Worm (Caenorhabditis elegans) whole organism, L1 larva: ENCODE measurements around the gene mpz-5.

Experiments used
- C04F5.9 ChIP-seq: sonication (generic microtip); optimal IDR thresholded peaks from 2 replicates; lab custom pipeline; 2016; ENCODE audit warnings: missing genetic modification characterization, missing compliant biosample characterization
- F16B12.6 ChIP-seq: fragments of 150-350 bp; optimal IDR thresholded peaks from 2 replicates; lab custom pipeline; 2014; ENCODE audit warnings: missing biosample characterization, missing genetic modification characterization
- Y116A8C.19 ChIP-seq: sonication (generic microtip); optimal IDR thresholded peaks from 2 replicates; lab custom pipeline; 2016; ENCODE audit warnings: missing compliant biosample characterization, missing genetic modification characterization, borderline replicate concordance
- blmp-1 ChIP-seq: fragments of 150-350 bp; optimal IDR thresholded peaks from 2 replicates; lab custom pipeline; 2014; ENCODE audit warnings: missing biosample characterization, missing genetic modification characterization
- ceh-8 ChIP-seq: fragments of 200-800 bp; sonication (Bioruptor generic); optimal IDR thresholded peaks from 2 replicates; lab custom pipeline; 2018; ENCODE audit warnings: mild to moderate bottlenecking, missing genetic modification characterization, moderate library complexity, missing compliant biosample characterization
- ceh-90 ChIP-seq: sonication (generic microtip); optimal IDR thresholded peaks from 2 replicates; lab custom pipeline; 2016; ENCODE audit warnings: missing genetic modification characterization, missing compliant biosample characterization
- ces-1 ChIP-seq: fragments of 150-350 bp; optimal IDR thresholded peaks from 2 replicates; lab custom pipeline; 2014; ENCODE audit warnings: missing biosample characterization, missing genetic modification reagents, missing genetic modification characterization
- dpl-1 ChIP-seq, 3 experiments: fragments of 150-350 bp in 2 of 3; sonication (generic microtip) in 1 of 3; optimal IDR thresholded peaks; 2 replicates each; lab custom pipeline; 2014 to 2017; ENCODE audit warnings: missing biosample characterization in 3 of 3, missing genetic modification characterization in 3 of 3, missing genetic modification reagents in 3 of 3
- dsc-1 ChIP-seq: sonication (generic microtip); optimal IDR thresholded peaks from 2 replicates; lab custom pipeline; 2016; ENCODE audit warnings: mild to moderate bottlenecking, missing genetic modification characterization, missing compliant biosample characterization
- efl-3 ChIP-seq: fragments of 200-800 bp; sonication (Bioruptor generic); optimal IDR thresholded peaks from 2 replicates; lab custom pipeline; 2018; ENCODE audit warnings: mild to moderate bottlenecking, missing genetic modification characterization, missing compliant biosample characterization
- egl-13 ChIP-seq: sonication (generic microtip); optimal IDR thresholded peaks from 2 replicates; lab custom pipeline; 2016; ENCODE audit warnings: missing genotype, missing genetic modification reagents, missing genetic modification characterization, missing compliant biosample characterization
- egl-27 ChIP-seq, 2 experiments: fragments of 150-350 bp in 1 of 2; sonication (generic microtip); optimal IDR thresholded peaks; 3 replicates each; lab custom pipeline; 2017 to 2018; ENCODE audit warnings: missing biosample characterization in 2 of 2, missing genetic modification characterization in 2 of 2, missing genetic modification reagents in 2 of 2
- fos-1 ChIP-seq: fragments of 150-350 bp; optimal IDR thresholded peaks from 2 replicates; lab custom pipeline; 2014; ENCODE audit warnings: missing biosample characterization, missing genetic modification characterization
- grh-1 ChIP-seq: fragments of 200-800 bp; sonication (Bioruptor generic); IDR thresholded peaks from 2 replicates; pipeline ENCODE4 v1.3.6; 2022; ENCODE audit warnings: missing genetic modification reagents, missing genetic modification characterization, missing compliant biosample characterization
- irx-1 ChIP-seq: sonication (generic microtip); optimal IDR thresholded peaks from 2 replicates; lab custom pipeline; 2016; ENCODE audit warnings: missing genetic modification characterization, missing compliant biosample characterization
- lin-13 ChIP-seq: fragments of 150-350 bp; optimal IDR thresholded peaks from 2 replicates; lab custom pipeline; 2014; ENCODE audit warnings: missing biosample characterization, missing genetic modification reagents, missing genetic modification characterization
- lin-14 ChIP-seq: fragments of 200-800 bp; sonication (Bioruptor generic); optimal IDR thresholded peaks from 2 replicates; lab custom pipeline; 2018; ENCODE audit warnings: mild to moderate bottlenecking, missing genetic modification characterization, moderate library complexity, missing compliant biosample characterization
- lin-15B ChIP-seq: fragments of 150-350 bp; sonication (generic microtip); optimal IDR thresholded peaks from 3 replicates; lab custom pipeline; 2014; ENCODE audit warnings: missing biosample characterization, missing genetic modification characterization
- lin-35 ChIP-seq, 2 experiments: fragments of 150-350 bp; optimal IDR thresholded peaks; 2 replicates each; lab custom pipeline; 2014; ENCODE audit warnings: missing biosample characterization in 2 of 2, missing genetic modification characterization in 2 of 2, missing genetic modification reagents in 2 of 2
- lsy-2 ChIP-seq, 2 experiments: fragments of 150-350 bp; optimal IDR thresholded peaks; 2 replicates each; lab custom pipeline; 2014; ENCODE audit warnings: missing biosample characterization in 2 of 2, missing genetic modification characterization in 2 of 2
- mab-9 ChIP-seq: fragments of 200-800 bp; sonication (Bioruptor generic); IDR thresholded peaks from 2 replicates; pipeline ENCODE4 v1.3.6; 2022; ENCODE audit warnings: missing genetic modification reagents, missing genetic modification characterization, missing compliant biosample characterization
- mef-2 ChIP-seq: fragments of 150-350 bp; optimal IDR thresholded peaks from 2 replicates; lab custom pipeline; 2014; ENCODE audit warnings: missing biosample characterization, missing genetic modification characterization
- nhr-12 ChIP-seq: sonication (generic microtip); optimal IDR thresholded peaks from 2 replicates; lab custom pipeline; 2017; ENCODE audit warnings: missing biosample characterization, missing genetic modification characterization
- nhr-19 ChIP-seq: fragments of 200-800 bp; sonication (Bioruptor generic); conservative IDR thresholded peaks from 2 replicates; pipeline ENCODE4 v1.3.6; 2022; ENCODE audit warnings: missing genetic modification characterization, missing compliant biosample characterization
- nhr-237 ChIP-seq: fragments of 150-350 bp; optimal IDR thresholded peaks from 2 replicates; lab custom pipeline; 2014; ENCODE audit warnings: missing biosample characterization, missing genetic modification characterization
- nhr-28 ChIP-seq: fragments of 150-350 bp; optimal IDR thresholded peaks from 2 replicates; lab custom pipeline; 2014; ENCODE audit warnings: missing biosample characterization, missing genetic modification characterization
- nhr-71 ChIP-seq: sonication (generic microtip); optimal IDR thresholded peaks from 2 replicates; lab custom pipeline; 2016; ENCODE audit warnings: mild to moderate bottlenecking, missing genetic modification characterization, moderate library complexity, missing compliant biosample characterization
- nhr-77 ChIP-seq: fragments of 150-350 bp; optimal IDR thresholded peaks from 2 replicates; lab custom pipeline; 2014; ENCODE audit warnings: missing biosample characterization, missing genetic modification characterization
- nhr-85 ChIP-seq: sonication (generic microtip); peaks from one replicate; lab custom pipeline; 2016; ENCODE audit warnings: missing genetic modification characterization, inconsistent platforms, missing compliant biosample characterization
- pag-3 ChIP-seq: sonication (generic microtip); optimal IDR thresholded peaks from 2 replicates; lab custom pipeline; 2017; ENCODE audit warnings: missing genetic modification characterization, mild to moderate bottlenecking, missing compliant biosample characterization, antibody characterized with exemption, borderline replicate concordance; ENCODE audit not compliant: insufficient read depth
- rnt-1 ChIP-seq: sonication (generic microtip); optimal IDR thresholded peaks from 2 replicates; lab custom pipeline; 2016; ENCODE audit warnings: mild to moderate bottlenecking, missing genetic modification characterization, moderate library complexity, missing compliant biosample characterization
- skn-1 ChIP-seq: fragments of 150-350 bp; optimal IDR thresholded peaks from 2 replicates; lab custom pipeline; 2014; ENCODE audit warnings: missing biosample characterization, missing genetic modification characterization
- snpc-4 ChIP-seq: fragments of 150-350 bp; optimal IDR thresholded peaks from 2 replicates; lab custom pipeline; 2014; ENCODE audit warnings: missing biosample characterization, missing genetic modification characterization
- snu-23 ChIP-seq: sonication (generic microtip); optimal IDR thresholded peaks from 2 replicates; lab custom pipeline; 2016; ENCODE audit warnings: missing genetic modification characterization, missing compliant biosample characterization
- sup-37 ChIP-seq: fragments of 200-800 bp; sonication (Bioruptor generic); optimal IDR thresholded peaks from 2 replicates; lab custom pipeline; 2018; ENCODE audit warnings: mild to moderate bottlenecking, missing genetic modification characterization, missing compliant biosample characterization
- unc-130 ChIP-seq: fragments of 150-350 bp; optimal IDR thresholded peaks from 2 replicates; lab custom pipeline; 2017; ENCODE audit warnings: missing biosample characterization, missing genetic modification characterization, inconsistent platforms
- unc-30 ChIP-seq: sonication (generic microtip); optimal IDR thresholded peaks from 2 replicates; lab custom pipeline; 2017; ENCODE audit warnings: missing biosample characterization, missing genetic modification characterization
- unc-98 ChIP-seq: fragments of 200-800 bp; sonication (Bioruptor generic); IDR thresholded peaks from 2 replicates; pipeline ENCODE4 v1.3.6; 2022; ENCODE audit warnings: missing genetic modification characterization, missing compliant biosample characterization
- vab-15 ChIP-seq: sonication (generic microtip); optimal IDR thresholded peaks from 2 replicates; lab custom pipeline; 2017; ENCODE audit warnings: missing genotype, mild to moderate bottlenecking, missing genetic modification characterization, missing compliant biosample characterization
- zip-4 ChIP-seq: fragments of 200-800 bp; sonication (Bioruptor generic); optimal IDR thresholded peaks from 2 replicates; lab custom pipeline; 2018; ENCODE audit warnings: mild to moderate bottlenecking, missing genetic modification characterization, moderate library complexity, missing compliant biosample characterization

The mpz-5 gene

DNA sequence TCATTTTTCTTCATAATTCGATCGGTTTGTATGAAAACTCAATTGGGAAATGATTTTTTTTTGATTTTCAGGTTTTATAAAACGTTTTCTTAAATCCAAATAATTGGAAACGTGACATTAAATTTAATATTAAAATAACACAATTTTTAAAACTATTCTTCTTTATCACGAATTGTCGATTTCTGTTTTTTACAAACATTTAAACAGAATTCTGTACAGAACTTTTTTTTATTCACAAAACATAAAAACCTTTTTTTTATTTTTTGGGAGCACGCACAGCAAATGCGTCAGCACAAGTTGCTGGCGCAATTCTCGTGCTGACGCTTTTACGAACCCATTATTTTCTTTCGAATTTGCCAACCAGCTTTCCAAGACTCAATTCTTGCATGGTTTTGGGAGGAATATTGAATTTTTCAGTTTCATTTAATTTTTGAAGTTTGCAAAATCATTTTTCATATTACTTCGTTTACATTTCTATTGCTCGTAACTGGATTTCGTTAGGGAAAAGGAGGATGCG is at the start of gene mpz-5 (continued):
- TF ChIP-seq ceh-90 (tag; lab: Kevin White, UChicago) (no peak), snpc-4 (tag; lab: Kevin White, UChicago) (peak; percentile 56), nhr-19 (GFP tag; lab: Robert Waterston, UW) (peak; percentile 73), nhr-237 (tag; lab: Kevin White, UChicago) (no peak), F16B12.6 (tag; lab: Kevin White, UChicago) (peak; percentile 43), Y116A8C.19 (tag; lab: Kevin White, UChicago) (no peak), unc-130 (tag; lab: Kevin White, UChicago) (no peak), fos-1 (tag; lab: Kevin White, UChicago) (peak; percentile 34), lsy-2 (tag; optimal IDR thresholded peaks at IDR 0.05; lab: Kevin White, UChicago) (peak; percentile 82 to 83), nhr-28 (tag; lab: Kevin White, UChicago) (no peak), dpl-1 (GFP tag; optimal IDR thresholded peaks at IDR 0.05; lab: Kevin White, UChicago) (peak; percentile 65 to 80 (median 79)), zip-4 (GFP tag; lab: Kevin White, UChicago) (no peak), nhr-77 (tag; lab: Kevin White, UChicago) (peak; percentile 12), ceh-8 (GFP tag; lab: Kevin White, UChicago) (peak; percentile 7), vab-15 (tag; lab: Kevin White, UChicago) (no peak), sup-37 (no peak), pag-3 (tag; lab: Kevin White, UChicago) (peak; percentile 18), dsc-1 (tag; lab: Kevin White, UChicago) (peak; percentile 77), egl-13 (tag; lab: Kevin White, UChicago) (peak; percentile 43), lin-13 (GFP tag; lab: Kevin White, UChicago) (peak; percentile 36), lin-35 (GFP tag; optimal IDR thresholded peaks at IDR 0.05; lab: Kevin White, UChicago) (peak; percentile 75 to 80), efl-3 (GFP tag; lab: Kevin White, UChicago) (no peak), mab-9 (GFP tag; lab: Robert Waterston, UW) (no peak), irx-1 (tag; lab: Kevin White, UChicago) (peak; percentile 71), blmp-1 (peak; percentile 66), mef-2 (tag; lab: Kevin White, UChicago) (peak; percentile 12), lin-15B (tag; lab: Kevin White, UChicago) (peak; percentile 47), grh-1 (peak; percentile 10; the same call in 1 of the 2 replicates), C04F5.9 (tag; lab: Kevin White, UChicago) (peak; percentile 48), nhr-12 (no peak)

DNA sequence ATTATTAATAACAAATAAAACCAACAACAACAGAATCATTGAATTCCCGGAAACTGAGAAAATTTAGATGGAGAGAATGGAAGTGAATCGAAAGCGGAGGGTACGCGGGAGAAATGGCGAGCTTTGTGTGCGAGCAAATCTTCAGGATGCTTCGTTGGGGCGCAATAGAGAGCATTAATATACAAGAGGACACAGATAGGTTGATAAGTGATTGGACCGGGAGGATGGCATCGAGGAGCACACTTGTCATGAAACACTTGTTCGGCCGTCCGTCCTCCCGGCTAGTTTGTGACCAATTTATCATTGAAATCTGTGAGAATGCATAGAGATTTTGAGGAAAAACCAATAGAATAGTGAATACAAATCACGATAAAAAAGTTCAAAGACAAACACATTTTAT is 48.6 kb upstream of the mpz-5 start:
- TF ChIP-seq nhr-71 (tag; lab: Kevin White, UChicago): peak; percentile 3
- TF ChIP-seq rnt-1 (tag; lab: Kevin White, UChicago): peak; percentile 39
- no peak for TF ChIP-seq unc-98 (GFP tag; lab: Robert Waterston, UW)
- peak; percentile 58 for TF ChIP-seq lin-14 (GFP tag; lab: Kevin White, UChicago)
- no peak for TF ChIP-seq skn-1 (tag; lab: Kevin White, UChicago)

DNA sequence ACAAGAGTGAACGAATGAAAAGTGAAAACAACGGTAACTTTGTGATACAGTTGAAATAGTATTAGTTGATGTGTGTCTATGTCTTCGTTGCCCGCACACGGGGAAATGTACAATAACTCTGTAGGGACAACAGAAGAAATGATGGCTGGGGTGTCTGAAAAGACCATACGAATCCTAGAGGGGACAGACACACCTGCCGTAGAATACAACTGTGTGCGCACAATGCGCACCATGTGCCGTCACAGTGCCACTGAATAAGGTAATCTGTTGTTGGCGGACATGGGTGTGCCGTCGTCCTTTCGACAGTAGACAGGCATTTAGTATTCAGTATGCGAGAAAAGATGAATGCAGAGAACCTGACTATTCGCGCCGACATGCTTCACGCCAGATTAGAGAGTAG is 47.6 kb upstream of the mpz-5 start:
- TF ChIP-seq nhr-85 (tag; lab: Kevin White, UChicago): peak; percentile 36
- TF ChIP-seq egl-27 (tag; optimal IDR thresholded peaks at IDR 0.05; lab: Kevin White, UChicago): no peak
- TF ChIP-seq unc-30 (tag; lab: Kevin White, UChicago): no peak
- TF ChIP-seq rnt-1 (tag; lab: Kevin White, UChicago): peak; percentile 15
- no peak for TF ChIP-seq ces-1
- TF ChIP-seq snu-23: peak; percentile 28
- no peak for TF ChIP-seq ceh-90 (tag; lab: Kevin White, UChicago)
- peak; percentile 51 for TF ChIP-seq lin-14 (GFP tag; lab: Kevin White, UChicago)
- TF ChIP-seq blmp-1: peak; percentile 61
- TF ChIP-seq grh-1: no peak
